Fruit fly (Drosophila melanogaster): ENCODE measurements around the gene CG12708.

CG12708 gene

dm6 chrX:15710751-15711179 is 35.5 kb downstream of the CG12708 start (continued):
- no peak for TF ChIP-seq cato (GFP tag; optimal IDR thresholded peaks at IDR 0.05; ENCODE audit: borderline replicate concordance)
- no peak for TF ChIP-seq CG13775 (GFP tag; optimal IDR thresholded peaks at IDR 0.05)
- peak; percentile 5 for TF ChIP-seq CG9727 (GFP tag; optimal IDR thresholded peaks at IDR 0.05)
- TF ChIP-seq ab (GFP tag; optimal IDR thresholded peaks at IDR 0.05), result no peak
- TF ChIP-seq CG2678 (tag; optimal IDR thresholded peaks at IDR 0.05), result no peak
- no peak for TF ChIP-seq bab2 (GFP tag; optimal IDR thresholded peaks at IDR 0.05)
- no peak for TF ChIP-seq eyg (GFP tag; optimal IDR thresholded peaks at IDR 0.05)
- no peak for TF ChIP-seq CG11093 (GFP tag; IDR thresholded peaks at IDR 0.05)
- TF ChIP-seq ken (GFP tag; IDR thresholded peaks at IDR 0.05), result no peak
- TF ChIP-seq CG17328 (GFP tag; IDR thresholded peaks at IDR 0.05), result no peak
- no peak for TF ChIP-seq ewg (GFP tag; optimal IDR thresholded peaks at IDR 0.05)
- peak; percentile 20; the same call in 1 of the 3 replicates for TF ChIP-seq row (GFP tag; IDR thresholded peaks at IDR 0.05)
- no peak for TF ChIP-seq sisA (GFP tag; IDR thresholded peaks at IDR 0.05)
- TF ChIP-seq Sin3A (optimal IDR thresholded peaks at IDR 0.05), result peak; percentile 21
- TF ChIP-seq pb (GFP tag; optimal IDR thresholded peaks at IDR 0.05), result no peak
- no peak for TF ChIP-seq Hr78 (GFP tag; optimal IDR thresholded peaks at IDR 0.05)
- TF ChIP-seq unc-4 (GFP tag; IDR thresholded peaks at IDR 0.05; ENCODE audit: partially characterized antibody), result no peak
- no peak for TF ChIP-seq CG9817 (tag; optimal IDR thresholded peaks at IDR 0.05)
- no peak for TF ChIP-seq crol (GFP tag; IDR thresholded peaks at IDR 0.05)
- peak; percentile 7 for TF ChIP-seq CG15601 (tag; optimal IDR thresholded peaks at IDR 0.05)
- no peak for TF ChIP-seq ham (GFP tag; IDR thresholded peaks at IDR 0.05)
- peak; percentile 72 for TF ChIP-seq CG14710 (tag; optimal IDR thresholded peaks at IDR 0.05)
- no peak for TF ChIP-seq CG17612 (GFP tag; IDR thresholded peaks at IDR 0.05)
- no peak for TF ChIP-seq Mes4 (GFP tag; optimal IDR thresholded peaks at IDR 0.05)
- no peak for TF ChIP-seq Med (GFP tag)
- TF ChIP-seq inv (GFP tag; IDR thresholded peaks at IDR 0.05; ENCODE audit: partially characterized antibody), result no peak
- TF ChIP-seq CG34376 (GFP tag; optimal IDR thresholded peaks at IDR 0.05), result no peak
- peak; percentile 23; the same call in 1 of the 3 replicates for TF ChIP-seq CG17361 (GFP tag; IDR thresholded peaks at IDR 0.05)
- no peak for TF ChIP-seq CG2712 (tag; optimal IDR thresholded peaks at IDR 0.05)
- peak; percentile 61 for TF ChIP-seq gfzf (GFP tag; optimal IDR thresholded peaks at IDR 0.05)
- TF ChIP-seq CG30431 (GFP tag; optimal IDR thresholded peaks at IDR 0.05), result no peak
- TF ChIP-seq Dp (GFP tag; optimal IDR thresholded peaks at IDR 0.05), result peak; percentile 3

dm6 chrX:15712409-15712808 is 37.1 kb downstream of the CG12708 start, which contains the start of gene HUWE1:
HUWE1 (plus strand) TSS chrX:15712628.
- TF ChIP-seq pfk (GFP tag; optimal IDR thresholded peaks at IDR 0.05) (no peak), Dref (GFP tag; IDR thresholded peaks at IDR 0.05) (peak; percentile 82), CG9876 (GFP tag; optimal IDR thresholded peaks at IDR 0.05) (no peak), MTF-1 (GFP tag; optimal IDR thresholded peaks at IDR 0.05; ENCODE audit: borderline replicate concordance) (no peak), CG16815 (GFP tag; optimal IDR thresholded peaks at IDR 0.05) (no peak), CG12769 (tag; optimal IDR thresholded peaks at IDR 0.05) (no peak), B-H1 (GFP tag; IDR thresholded peaks at IDR 0.05) (no peak), CG34376 (GFP tag; optimal IDR thresholded peaks at IDR 0.05) (no peak), twi (tag; optimal IDR thresholded peaks at IDR 0.05) (no peak), CG42726 (GFP tag; IDR thresholded peaks at IDR 0.05; ENCODE audit: partially characterized antibody) (peak; percentile 22; the same call in 1 of the 2 replicates), hb (GFP tag; IDR thresholded peaks at IDR 0.05; ENCODE audit: partially characterized antibody) (peak; percentile 67; the same call in 2 of the 3 replicates), CG7987 (GFP tag; optimal IDR thresholded peaks at IDR 0.05) (peak; percentile 27), CG10431 (GFP tag; optimal IDR thresholded peaks at IDR 0.05) (no peak), CG11247 (GFP tag; IDR thresholded peaks at IDR 0.05) (no peak), CG7372 (GFP tag; IDR thresholded peaks at IDR 0.05) (no peak), hth (optimal IDR thresholded peaks at IDR 0.05) (no peak), Xbp1 (GFP tag; optimal IDR thresholded peaks at IDR 0.05) (no peak), gcm2 (GFP tag; optimal IDR thresholded peaks at IDR 0.05) (no peak), CG1647 (GFP tag; optimal IDR thresholded peaks at IDR 0.05) (peak; percentile 12), oc (tag; optimal IDR thresholded peaks at IDR 0.05) (no peak), CG14014 (GFP tag; IDR thresholded peaks at IDR 0.05) (no peak), Med (GFP tag) (peak; percentile 87), CG5180 (GFP tag; optimal IDR thresholded peaks at IDR 0.05) (no peak)
